Worm (Caenorhabditis elegans) whole organism, dauer: ENCODE measurements around the gene alh-11.

ENCODE experiments used
- unc-62 ChIP-seq: sonication (generic microtip); optimal IDR thresholded peaks from 2 replicates; lab custom pipeline; 2017; ENCODE audit warnings: missing biosample characterization, missing genetic modification reagents, missing genetic modification characterization

Gene alh-11

ce11 chrIII:778771-779170 lies at the start of gene alh-11:
TSS of gene alh-11 (minus strand) at chrIII:778871.
- TF ChIP-seq unc-62 (GFP tag; lab: Kevin White, UChicago): no peak

- TF ChIP-seq unc-62 (GFP tag; lab: Kevin White, UChicago): no peak
These were observed 46.6 kb upstream of the alh-11 start for ce11 chrIII:825256-825655.

ce11 chrIII:822546-823272 lies 44.0 kb upstream of the alh-11 start, which contains the start of gene clec-149:
TSS of gene clec-149 (plus strand) at chrIII:823222.
- no peak for TF ChIP-seq unc-62 (GFP tag; lab: Kevin White, UChicago)

ce11 chrIII:819313-819712 lies 40.6 kb upstream of the alh-11 start:
- no peak for TF ChIP-seq unc-62 (GFP tag; lab: Kevin White, UChicago)

ce11 chrIII:815845-816244 lies 37.2 kb upstream of the alh-11 start, which contains the start of gene dac-1:
TSS of gene dac-1 (plus strand) at chrIII:816145.
- TF ChIP-seq unc-62 (GFP tag; lab: Kevin White, UChicago): no peak

ce11 chrIII:811544-811943 lies 32.9 kb upstream of the alh-11 start, which contains the start of gene daf-7:
TSS of gene daf-7 (plus strand) at chrIII:811844.
- no peak for TF ChIP-seq unc-62 (GFP tag; lab: Kevin White, UChicago)

ce11 chrIII:802041-802440 lies 23.4 kb upstream of the alh-11 start:
- no peak for TF ChIP-seq unc-62 (GFP tag; lab: Kevin White, UChicago)

- TF ChIP-seq unc-62 (GFP tag; lab: Kevin White, UChicago): no peak
These were observed 18.8 kb upstream of the alh-11 start for ce11 chrIII:797507-797906.

ce11 chrIII:794984-795596 lies 16.4 kb upstream of the alh-11 start, which contains the start of gene trpp-11:
TSS of gene trpp-11 (plus strand) at chrIII:795136.
- TF ChIP-seq unc-62 (GFP tag; lab: Kevin White, UChicago): no peak

- TF ChIP-seq unc-62 (GFP tag; lab: Kevin White, UChicago): no peak
These were observed 15.3 kb upstream of the alh-11 start, which contains the start of gene rps-29 for ce11 chrIII:794000-794399. TSS of gene rps-29 (plus strand) at chrIII:794300.

ce11 chrIII:793595-793994 lies 14.9 kb upstream of the alh-11 start, which contains the start of gene snt-2:
TSS of gene snt-2 (minus strand) at chrIII:793733.
- TF ChIP-seq unc-62 (GFP tag; lab: Kevin White, UChicago): no peak

- no peak for TF ChIP-seq unc-62 (GFP tag; lab: Kevin White, UChicago)
These were observed 11.9 kb upstream of the alh-11 start for ce11 chrIII:790591-790990.

- no peak for TF ChIP-seq unc-62 (GFP tag; lab: Kevin White, UChicago)
These were observed 10.9 kb upstream of the alh-11 start for ce11 chrIII:789604-790003.

ce11 chrIII:783254-783753 lies 4.6 kb upstream of the alh-11 start, which contains the start of the genes dagl-2 and ppm-1.G:
TSS of gene dagl-2 (minus strand) at chrIII:783305.
TSS of gene ppm-1.G (plus strand) at chrIII:783703.
- TF ChIP-seq unc-62 (GFP tag; lab: Kevin White, UChicago): no peak

- TF ChIP-seq unc-62 (GFP tag; lab: Kevin White, UChicago): no peak
These were observed 3.8 kb upstream of the alh-11 start for ce11 chrIII:782503-782902.

- no peak for TF ChIP-seq unc-62 (GFP tag; lab: Kevin White, UChicago)
These were observed 3.2 kb downstream of the alh-11 start for ce11 chrIII:775443-775842.
